Fruit fly (Drosophila melanogaster): ENCODE measurements around the gene CG1421.

CG1421 gene

DNA sequence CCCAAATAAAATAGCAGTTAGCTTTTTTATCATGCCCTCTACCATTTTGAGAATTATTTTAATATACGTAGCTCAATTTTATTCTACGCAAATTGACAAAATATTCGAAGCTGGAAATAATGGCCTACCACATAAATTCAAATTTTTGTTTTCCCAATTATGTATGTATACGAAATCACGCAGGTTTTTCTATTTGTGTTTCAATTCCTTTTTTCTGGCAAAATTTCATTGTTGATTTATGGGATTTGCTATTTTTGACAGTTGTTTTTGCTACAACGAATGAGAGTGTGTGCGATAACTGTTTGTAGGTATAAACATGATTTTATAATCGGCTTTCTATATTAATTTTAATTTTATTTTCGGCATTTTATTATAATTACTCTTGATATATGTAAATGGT lies 12.5 kb downstream of the CG1421 start, which contains the start of gene CG31600:
TSS of gene CG31600 (minus strand) at position 101 of the 400 bp plus-strand sequence.
- TF ChIP-seq CG6854 (GFP tag; optimal IDR thresholded peaks at IDR 0.05) (no peak), dsx (GFP tag; optimal IDR thresholded peaks at IDR 0.05; ENCODE audit: poor library complexity, severe bottlenecking) (no peak), CG31627 (GFP tag; optimal IDR thresholded peaks at IDR 0.05) (no peak), Eip93F (GFP tag; optimal IDR thresholded peaks at IDR 0.05) (no peak), topi (GFP tag; optimal IDR thresholded peaks at IDR 0.05) (no peak), Sox14 (GFP tag; optimal IDR thresholded peaks at IDR 0.05) (no peak), fd85E (GFP tag; optimal IDR thresholded peaks at IDR 0.05) (no peak), salr (GFP tag; optimal IDR thresholded peaks at IDR 0.05) (no peak), Ets96B (tag; optimal IDR thresholded peaks at IDR 0.05) (no peak), eg (GFP tag; IDR thresholded peaks at IDR 0.05) (no peak), Eip78C (GFP tag) (no peak), CG9139 (GFP tag; optimal IDR thresholded peaks at IDR 0.05) (no peak), esn (GFP tag; optimal IDR thresholded peaks at IDR 0.05) (no peak), CG6163 (GFP tag; IDR thresholded peaks at IDR 0.05) (no peak), net (GFP tag; optimal IDR thresholded peaks at IDR 0.05) (no peak), CG32006 (GFP tag; optimal IDR thresholded peaks at IDR 0.05) (no peak), CG11762 (GFP tag; optimal IDR thresholded peaks at IDR 0.05; ENCODE audit: insufficient read depth) (no peak), ss (GFP tag; optimal IDR thresholded peaks at IDR 0.05) (no peak)

DNA sequence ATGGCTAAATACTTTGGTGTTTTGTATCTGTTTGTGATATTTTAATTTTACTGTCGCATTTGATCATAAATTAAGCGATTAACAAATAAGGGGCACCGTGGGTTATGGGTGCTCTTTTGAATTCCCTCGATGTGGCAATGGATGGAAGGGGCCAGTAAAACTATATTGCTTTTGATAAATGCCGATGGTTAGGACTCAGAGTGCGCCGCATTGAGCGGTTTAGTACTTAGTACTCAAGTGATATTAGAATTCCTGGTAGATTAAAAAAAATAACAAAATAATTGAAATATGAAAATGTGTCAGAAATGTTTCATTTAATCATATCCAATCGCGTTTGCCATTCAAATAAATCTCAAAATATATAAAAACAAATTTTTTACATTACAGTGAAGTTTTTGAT lies 13.2 kb downstream of the CG1421 start, which contains the start of gene CG11634:
TSS of gene CG11634 (plus strand) at position 301 of the 400 bp plus-strand sequence.
- TF ChIP-seq CG3032 (tag; optimal IDR thresholded peaks at IDR 0.05), result no peak
- no peak for TF ChIP-seq CG11902 (GFP tag; optimal IDR thresholded peaks at IDR 0.05)
- TF ChIP-seq pdm3 (GFP tag; optimal IDR thresholded peaks at IDR 0.05), result no peak
- no peak for TF ChIP-seq CG8119 (GFP tag; IDR thresholded peaks at IDR 0.05)
- TF ChIP-seq Sox14 (GFP tag; optimal IDR thresholded peaks at IDR 0.05), result no peak
- no peak for TF ChIP-seq CG6163 (GFP tag; IDR thresholded peaks at IDR 0.05)
- no peak for TF ChIP-seq CG6792 (GFP tag; optimal IDR thresholded peaks at IDR 0.05)
- no peak for TF ChIP-seq Lpt (GFP tag; optimal IDR thresholded peaks at IDR 0.05)

- TF ChIP-seq CG6163 (GFP tag; IDR thresholded peaks at IDR 0.05), result no peak
- no peak for TF ChIP-seq Smox (GFP tag; optimal IDR thresholded peaks at IDR 0.05)
- no peak for TF ChIP-seq CG11294 (GFP tag; IDR thresholded peaks at IDR 0.05)
- TF ChIP-seq Hr38 (GFP tag; optimal IDR thresholded peaks at IDR 0.05), result no peak
- TF ChIP-seq Sox14 (GFP tag; optimal IDR thresholded peaks at IDR 0.05), result no peak
- no peak for TF ChIP-seq Hr4 (GFP tag; optimal IDR thresholded peaks at IDR 0.05)
- TF ChIP-seq CG10669 (GFP tag; optimal IDR thresholded peaks at IDR 0.05), result no peak
- TF ChIP-seq Hr39 (GFP tag; optimal IDR thresholded peaks at IDR 0.05), result no peak
- no peak for TF ChIP-seq CG1621 (tag; optimal IDR thresholded peaks at IDR 0.05)
- no peak for TF ChIP-seq dac (GFP tag; optimal IDR thresholded peaks at IDR 0.05)
- TF ChIP-seq vri (GFP tag; optimal IDR thresholded peaks at IDR 0.05), result no peak
- TF ChIP-seq CG8632 (GFP tag; optimal IDR thresholded peaks at IDR 0.05), result no peak
- no peak for TF ChIP-seq acj6 (GFP tag; optimal IDR thresholded peaks at IDR 0.05)
- TF ChIP-seq CG31627 (GFP tag; optimal IDR thresholded peaks at IDR 0.05), result no peak
- TF ChIP-seq CG15336 (GFP tag; IDR thresholded peaks at IDR 0.05), result no peak
- no peak for TF ChIP-seq salr (GFP tag; optimal IDR thresholded peaks at IDR 0.05)
- no peak for TF ChIP-seq net (GFP tag; optimal IDR thresholded peaks at IDR 0.05)
- TF ChIP-seq Gug (GFP tag; IDR thresholded peaks at IDR 0.05), result no peak
- no peak for TF ChIP-seq CG9139 (GFP tag; optimal IDR thresholded peaks at IDR 0.05)
Measured at dm6 chr2L:21923267-21923666, 20.5 kb downstream of the CG1421 start.

dm6 chr2L:21933496-21933895 lies 30.7 kb downstream of the CG1421 start:
- TF ChIP-seq lz (GFP tag; optimal IDR thresholded peaks at IDR 0.05), result peak; percentile 17
- no peak for TF ChIP-seq Ets21C (GFP tag; optimal IDR thresholded peaks at IDR 0.05)
- peak; percentile 5 for TF ChIP-seq CG1621 (tag; optimal IDR thresholded peaks at IDR 0.05)
- peak; percentile 31 for TF ChIP-seq Eip75B (GFP tag; optimal IDR thresholded peaks at IDR 0.05)
- peak; percentile 67 for TF ChIP-seq svp (GFP tag)
- TF ChIP-seq CG6808 (GFP tag; optimal IDR thresholded peaks at IDR 0.05), result no peak
- TF ChIP-seq CG3032 (tag; optimal IDR thresholded peaks at IDR 0.05), result peak; percentile 29
- TF ChIP-seq CG6163 (GFP tag; IDR thresholded peaks at IDR 0.05), result peak; percentile 56; the same call in 2 of the 3 replicates
- peak; percentile 21 for TF ChIP-seq acj6 (GFP tag; optimal IDR thresholded peaks at IDR 0.05)
- peak; percentile 7 for TF ChIP-seq Sox14 (GFP tag; optimal IDR thresholded peaks at IDR 0.05)
- no peak for TF ChIP-seq Blimp-1 (GFP tag; optimal IDR thresholded peaks at IDR 0.05)
- peak; percentile 4 for TF ChIP-seq Smox (GFP tag; optimal IDR thresholded peaks at IDR 0.05)
- no peak for TF ChIP-seq CG8119 (GFP tag; IDR thresholded peaks at IDR 0.05)
- peak; percentile 22 for TF ChIP-seq pdm3 (GFP tag; optimal IDR thresholded peaks at IDR 0.05)
- TF ChIP-seq CG32006 (GFP tag; optimal IDR thresholded peaks at IDR 0.05), result peak; percentile 40
- peak; percentile 11 for TF ChIP-seq CG6792 (GFP tag; optimal IDR thresholded peaks at IDR 0.05)
- no peak for TF ChIP-seq Lpt (GFP tag; optimal IDR thresholded peaks at IDR 0.05)
- no peak for TF ChIP-seq Sox102F (GFP tag; optimal IDR thresholded peaks at IDR 0.05)
- TF ChIP-seq cyc (GFP tag; optimal IDR thresholded peaks at IDR 0.05), result peak; percentile 16
- TF ChIP-seq CG31627 (GFP tag; optimal IDR thresholded peaks at IDR 0.05), result no peak
- TF ChIP-seq CG3919 (GFP tag; optimal IDR thresholded peaks at IDR 0.05), result peak; percentile 50

All from whole organism, prepupa.